Fruit fly (Drosophila melanogaster) whole organism, prepupa: ENCODE data around the gene Kmn2.

Experiments
- CG10631 ChIP-seq: fragments of 200-800 bp; sonication (Bioruptor generic); optimal IDR thresholded peaks from 2 replicates; lab custom pipeline; 2016; ENCODE audit warnings: missing biosample characterization, missing genetic modification characterization
- CG10669 ChIP-seq: fragments of 200-800 bp; sonication (Bioruptor generic); optimal IDR thresholded peaks from 3 replicates; lab custom pipeline; 2018; ENCODE audit warnings: missing biosample characterization, mild to moderate bottlenecking, missing genetic modification characterization, moderate library complexity
- CG11762 ChIP-seq: fragments of 200-800 bp; sonication (Bioruptor generic); optimal IDR thresholded peaks from 3 replicates; lab custom pipeline; 2016; ENCODE audit warnings: missing biosample characterization, missing genetic modification characterization; ENCODE audit not compliant: insufficient read depth
- CG11902 ChIP-seq: fragments of 200-800 bp; sonication (Bioruptor generic); optimal IDR thresholded peaks from 3 replicates; lab custom pipeline; 2016; ENCODE audit warnings: missing biosample characterization, missing genetic modification characterization
- CG1621 ChIP-seq: fragments of 200-800 bp; sonication (Bioruptor generic); optimal IDR thresholded peaks from 3 replicates; lab custom pipeline; 2018; ENCODE audit warnings: missing biosample characterization, mild to moderate bottlenecking, missing genetic modification characterization
- CG16779 ChIP-seq: fragments of 200-800 bp; sonication (Bioruptor generic); optimal IDR thresholded peaks from 3 replicates; lab custom pipeline; 2017; ENCODE audit warnings: missing biosample characterization, mild to moderate bottlenecking, missing genetic modification characterization
- CG32006 ChIP-seq: fragments of 200-800 bp; sonication (Bioruptor generic); optimal IDR thresholded peaks from 3 replicates; lab custom pipeline; 2017; ENCODE audit warnings: missing biosample characterization, mild to moderate bottlenecking, missing genetic modification characterization
- CG34406 ChIP-seq: fragments of 200-800 bp; sonication (Bioruptor generic); optimal IDR thresholded peaks from 3 replicates; lab custom pipeline; 2016; ENCODE audit warnings: missing biosample characterization, missing genetic modification characterization
- CG4318 ChIP-seq: fragments of 200-800 bp; sonication (Bioruptor generic); optimal IDR thresholded peaks from 3 replicates; lab custom pipeline; 2017; ENCODE audit warnings: missing biosample characterization, mild to moderate bottlenecking, missing genetic modification characterization
- CG6163 ChIP-seq: fragments of 200-800 bp; sonication (Bioruptor generic); IDR thresholded peaks from 3 replicates; pipeline ENCODE4 v1.3.6; 2022; ENCODE audit warnings: missing biosample characterization, missing genetic modification characterization
- CG6276 ChIP-seq: fragments of 200-800 bp; sonication (Bioruptor generic); optimal IDR thresholded peaks from 2 replicates; lab custom pipeline; 2017; ENCODE audit warnings: missing biosample characterization, mild to moderate bottlenecking, missing genetic modification characterization
- CG6792 ChIP-seq: fragments of 200-800 bp; sonication (Bioruptor generic); optimal IDR thresholded peaks from 3 replicates; lab custom pipeline; 2016; ENCODE audit warnings: missing biosample characterization, missing genetic modification characterization
- CG6808 ChIP-seq: fragments of 200-800 bp; sonication (Bioruptor generic); optimal IDR thresholded peaks from 3 replicates; lab custom pipeline; 2017; ENCODE audit warnings: missing biosample characterization, missing genetic modification characterization, mild to moderate bottlenecking, moderate library complexity, missing genetic modification reagents
- CG6854 ChIP-seq: fragments of 200-800 bp; sonication (Bioruptor generic); optimal IDR thresholded peaks from 2 replicates; lab custom pipeline; 2017; ENCODE audit warnings: missing biosample characterization, mild to moderate bottlenecking, missing genetic modification characterization
- CG7368 ChIP-seq: fragments of 200-800 bp; sonication (Bioruptor generic); optimal IDR thresholded peaks from 3 replicates; lab custom pipeline; 2016; ENCODE audit warnings: missing biosample characterization, missing genetic modification characterization
- CG8119 ChIP-seq: fragments of 200-800 bp; sonication (Bioruptor generic); IDR thresholded peaks from 3 replicates; pipeline ENCODE4 v1.3.6; 2022; ENCODE audit warnings: missing biosample characterization, missing genetic modification characterization
- CG8632 ChIP-seq: fragments of 200-800 bp; sonication (Bioruptor generic); optimal IDR thresholded peaks from 3 replicates; lab custom pipeline; 2016; ENCODE audit warnings: missing biosample characterization, missing genetic modification characterization
- CG9139 ChIP-seq: fragments of 200-800 bp; sonication (Bioruptor generic); optimal IDR thresholded peaks from 3 replicates; lab custom pipeline; 2017; ENCODE audit warnings: missing biosample characterization, mild to moderate bottlenecking, missing genetic modification characterization
- Eip78C ChIP-seq: fragments of 200-800 bp; sonication (Bioruptor generic); peaks from one replicate; lab custom pipeline; 2016; ENCODE audit warnings: missing biosample characterization, missing genetic modification characterization
- Eip93F ChIP-seq: fragments of 200-800 bp; sonication (Bioruptor generic); optimal IDR thresholded peaks from 2 replicates; lab custom pipeline; 2016; ENCODE audit warnings: missing biosample characterization, mild to moderate bottlenecking, missing genetic modification characterization
- Ets21C ChIP-seq: fragments of 200-800 bp; sonication (Bioruptor generic); optimal IDR thresholded peaks from 3 replicates; lab custom pipeline; 2016; ENCODE audit warnings: missing biosample characterization, missing genetic modification characterization
- Hr38 ChIP-seq: sonication (Bioruptor generic); optimal IDR thresholded peaks from 2 replicates; lab custom pipeline; 2016; ENCODE audit warnings: missing biosample characterization, missing genetic modification characterization
- Hr4 ChIP-seq: fragments of 200-800 bp; sonication (Bioruptor generic); optimal IDR thresholded peaks from 3 replicates; lab custom pipeline; 2016; ENCODE audit warnings: missing biosample characterization, missing genetic modification characterization
- Lpt ChIP-seq: fragments of 200-800 bp; sonication (Bioruptor generic); optimal IDR thresholded peaks from 3 replicates; lab custom pipeline; 2016; ENCODE audit warnings: missing biosample characterization, missing genetic modification characterization
- Met ChIP-seq: fragments of 200-800 bp; sonication (Bioruptor generic); optimal IDR thresholded peaks from 3 replicates; lab custom pipeline; 2016; ENCODE audit warnings: missing biosample characterization, missing genetic modification characterization
- Sox102F ChIP-seq: fragments of 200-800 bp; sonication (Bioruptor generic); optimal IDR thresholded peaks from 2 replicates; lab custom pipeline; 2016; ENCODE audit warnings: missing biosample characterization, mild to moderate bottlenecking, missing genetic modification characterization
- Sox14 ChIP-seq: fragments of 200-800 bp; sonication (Bioruptor generic); optimal IDR thresholded peaks from 3 replicates; lab custom pipeline; 2016; ENCODE audit warnings: missing biosample characterization, missing genetic modification characterization
- acj6 ChIP-seq: fragments of 200-800 bp; sonication (Bioruptor generic); optimal IDR thresholded peaks from 3 replicates; lab custom pipeline; 2016; ENCODE audit warnings: missing biosample characterization, missing genetic modification characterization
- eg ChIP-seq: fragments of 200-800 bp; sonication (Bioruptor generic); IDR thresholded peaks from 3 replicates; pipeline ENCODE4 v1.3.6; 2022; ENCODE audit warnings: missing biosample characterization, missing genetic modification characterization
- esn ChIP-seq: fragments of 200-800 bp; sonication (Bioruptor generic); optimal IDR thresholded peaks from 2 replicates; lab custom pipeline; 2016; ENCODE audit warnings: missing biosample characterization, mild to moderate bottlenecking, missing genetic modification characterization, moderate library complexity
- fkh ChIP-seq: fragments of 200-800 bp; sonication (Bioruptor generic); optimal IDR thresholded peaks from 3 replicates; lab custom pipeline; 2017; ENCODE audit warnings: missing biosample characterization, mild to moderate bottlenecking, missing genetic modification characterization, moderate library complexity
- lz ChIP-seq: fragments of 200-800 bp; sonication (Bioruptor generic); optimal IDR thresholded peaks from 3 replicates; lab custom pipeline; 2016; ENCODE audit warnings: missing biosample characterization, missing genetic modification characterization
- pdm3 ChIP-seq: fragments of 200-800 bp; sonication (Bioruptor generic); optimal IDR thresholded peaks from 3 replicates; lab custom pipeline; 2016; ENCODE audit warnings: missing biosample characterization, missing genetic modification characterization
- salr ChIP-seq, 2 experiments: fragments of 200-800 bp; sonication (Bioruptor generic); optimal IDR thresholded peaks; 3 replicates each; lab custom pipeline; 2016 to 2018; ENCODE audit warnings: missing biosample characterization in 2 of 2, missing genetic modification characterization in 2 of 2, mild to moderate bottlenecking in 1 of 2
- spab ChIP-seq: fragments of 200-800 bp; sonication (Bioruptor generic); optimal IDR thresholded peaks from 2 replicates; lab custom pipeline; 2017; ENCODE audit warnings: missing biosample characterization, mild to moderate bottlenecking, missing genetic modification characterization, missing genetic modification reagents
- ss ChIP-seq, 2 experiments: fragments of 200-800 bp; sonication (Bioruptor generic); optimal IDR thresholded peaks; 2 replicates in 1 of 2; 3 replicates in 1 of 2; lab custom pipeline; 2017 to 2018; ENCODE audit warnings: mild to moderate bottlenecking in 2 of 2, missing biosample characterization in 2 of 2, missing genetic modification characterization in 2 of 2, moderate library complexity in 1 of 2
- svp ChIP-seq: fragments of 200-800 bp; sonication (Bioruptor generic); peaks from one replicate; lab custom pipeline; 2016; ENCODE audit warnings: missing biosample characterization, missing genetic modification characterization
- topi ChIP-seq: fragments of 200-800 bp; sonication (Bioruptor generic); optimal IDR thresholded peaks from 3 replicates; lab custom pipeline; 2016; ENCODE audit warnings: missing biosample characterization, missing genetic modification characterization
- vri ChIP-seq: fragments of 200-800 bp; sonication (Bioruptor generic); optimal IDR thresholded peaks from 3 replicates; lab custom pipeline; 2016; ENCODE audit warnings: missing biosample characterization, mild to moderate bottlenecking, missing genetic modification characterization

Kmn2 gene

dm6 chr3R:8013121-8014009 is 12.3 kb upstream of the Kmn2 start, which contains the start of the genes CG10435 and Pbp95 (continued):
- no peak for TF ChIP-seq Eip93F
- TF ChIP-seq vri, result no peak
- no peak for TF ChIP-seq CG8632 (GFP tag; lab: Kevin White, UChicago)
- no peak for TF ChIP-seq Sox102F (GFP tag; lab: Kevin White, UChicago)
- TF ChIP-seq CG6276, result no peak
- no peak for TF ChIP-seq CG16779 (tag; lab: Kevin White, UChicago)
- peak; percentile 55 for TF ChIP-seq esn (GFP tag; lab: Kevin White, UChicago)
- peak; percentile 3 for TF ChIP-seq CG11762 (GFP tag; lab: Kevin White, UChicago)
- no peak for TF ChIP-seq CG4318 (GFP tag; lab: Kevin White, UChicago)
- 0 out of 3 replicates have a peak, but pooled peaks have one; percentile 14 for TF ChIP-seq CG8119 (GFP tag; lab: Robert Waterston, UW)
- TF ChIP-seq CG34406, result no peak
- peak; percentile 29 for TF ChIP-seq CG11902
- no peak for TF ChIP-seq Hr38
- TF ChIP-seq Hr4, result peak; percentile 44
- no peak for TF ChIP-seq CG10669 (GFP tag; lab: Kevin White, UChicago)
- TF ChIP-seq eg (GFP tag; lab: Robert Waterston, UW), result no peak; the same call in 1 of the 3 replicates
- TF ChIP-seq salr (GFP tag; optimal IDR thresholded peaks at IDR 0.05; lab: Kevin White, UChicago), result no peak
- TF ChIP-seq CG9139 (GFP tag; lab: Kevin White, UChicago), result no peak
- no peak for TF ChIP-seq fkh (GFP tag; lab: Kevin White, UChicago)
- TF ChIP-seq Ets21C (GFP tag; lab: Kevin White, UChicago), result peak; percentile 24
- no peak for TF ChIP-seq pdm3
- TF ChIP-seq Lpt (GFP tag; lab: Kevin White, UChicago), result peak; percentile 45
- TF ChIP-seq CG6808 (GFP tag; lab: Kevin White, UChicago), result no peak
- peak; percentile 62 for TF ChIP-seq CG6163
- TF ChIP-seq CG6854 (GFP tag; lab: Kevin White, UChicago), result no peak
- no peak for TF ChIP-seq acj6
- TF ChIP-seq CG32006 (GFP tag; lab: Kevin White, UChicago), result no peak
- TF ChIP-seq lz, result peak; percentile 58
- no peak for TF ChIP-seq CG6792 (GFP tag; lab: Kevin White, UChicago)
- TF ChIP-seq CG10631 (GFP tag; lab: Kevin White, UChicago), result peak; percentile 44
- no peak for TF ChIP-seq ss (GFP tag; optimal IDR thresholded peaks at IDR 0.05; lab: Kevin White, UChicago)

dm6 chr3R:8009080-8009620 is 8.0 kb upstream of the Kmn2 start, which contains the start of the genes CG11052 and CG3223:
Gene CG11052 (minus strand): TSS chr3R:8009297.
Gene CG3223 (plus strand): TSS chr3R:8009400.
- TF ChIP-seq Hr38, result no peak
- TF ChIP-seq vri, result no peak
- no peak for TF ChIP-seq topi (GFP tag; lab: Kevin White, UChicago)
- TF ChIP-seq Sox14 (GFP tag; lab: Kevin White, UChicago), result peak; percentile 46
- TF ChIP-seq Hr4, result no peak
- TF ChIP-seq svp (GFP tag; lab: Kevin White, UChicago), result peak; percentile 81
- TF ChIP-seq CG7368 (GFP tag; lab: Kevin White, UChicago), result no peak
- no peak for TF ChIP-seq CG6854 (GFP tag; lab: Kevin White, UChicago)
- no peak for TF ChIP-seq spab (GFP tag; lab: Kevin White, UChicago)
- TF ChIP-seq esn (GFP tag; lab: Kevin White, UChicago), result peak; percentile 43
- no peak for TF ChIP-seq CG10669 (GFP tag; lab: Kevin White, UChicago)
- no peak for TF ChIP-seq Met (GFP tag; lab: Kevin White, UChicago)
- TF ChIP-seq Eip78C (GFP tag; lab: Kevin White, UChicago), result peak; percentile 46
- TF ChIP-seq eg (GFP tag; lab: Robert Waterston, UW), result no peak
- TF ChIP-seq CG1621 (tag; lab: Kevin White, UChicago), result no peak
